Worm (Caenorhabditis elegans): ENCODE results near the gene str-252.
A peak's percentile ranks its signal among the peaks of the same experiment; 100 is the strongest.

Gene str-252

DNA sequence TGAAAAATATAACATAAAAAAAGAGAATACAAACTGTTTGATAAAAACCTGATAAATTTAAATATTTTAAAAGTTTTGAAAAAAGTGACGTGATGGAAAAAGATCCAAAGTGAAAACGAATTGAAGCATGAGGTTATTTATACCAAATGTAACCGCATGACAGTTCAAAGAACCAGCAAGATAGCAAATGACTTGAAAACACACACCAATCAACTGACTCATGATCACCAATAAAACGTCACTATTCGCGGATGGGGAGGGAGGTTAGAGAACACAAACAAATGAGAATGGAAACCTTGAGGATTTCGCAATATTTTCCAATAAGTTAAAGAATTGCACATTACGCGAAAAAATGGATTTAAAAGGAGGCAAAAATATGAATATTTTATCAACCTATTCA is 6.9 kb upstream of the str-252 start, which contains the start of gene C06B3.7:
Gene C06B3.7, plus strand, starts transcription at position 287 of the 400 bp plus-strand sequence.
- TF ChIP-seq cebp-2 (GFP tag; IDR thresholded peaks at IDR 0.05) = no peak
- TF ChIP-seq F57C9.4 (tag; optimal IDR thresholded peaks at IDR 0.05) = no peak
- TF ChIP-seq hrde-1 (tag; optimal IDR thresholded peaks at IDR 0.05; ENCODE audit: borderline replicate concordance) = no peak
- peak; percentile 53 for TF ChIP-seq somi-1 (GFP tag; optimal IDR thresholded peaks at IDR 0.05)
- no peak for TF ChIP-seq B0035.1 (tag; optimal IDR thresholded peaks at IDR 0.05)
- TF ChIP-seq F37B4.10 (GFP tag; IDR thresholded peaks at IDR 0.05) = no peak
- no peak for TF ChIP-seq zfh-2 (GFP tag; conservative IDR thresholded peaks at IDR 0.05)
- TF ChIP-seq nfyb-1 (GFP tag; IDR thresholded peaks at IDR 0.05) = peak; percentile 46; the same call in 1 of the 2 replicates
- TF ChIP-seq rcor-1 (GFP tag; IDR thresholded peaks at IDR 0.05) = 0 out of 2 replicates have a peak, but pooled peaks have one; percentile 8
- TF ChIP-seq nhr-120 (GFP tag; IDR thresholded peaks at IDR 0.05) = no peak
- TF ChIP-seq sptf-2 (GFP tag; optimal IDR thresholded peaks at IDR 0.05) = no peak
- TF ChIP-seq madf-8 (GFP tag; conservative IDR thresholded peaks at IDR 0.05) = no peak
- no peak for TF ChIP-seq xnd-1 (tag; optimal IDR thresholded peaks at IDR 0.05)
- TF ChIP-seq hsf-1 (GFP tag; IDR thresholded peaks at IDR 0.05) = no peak
- TF ChIP-seq Y53F4B.3 (GFP tag; IDR thresholded peaks at IDR 0.05) = no peak
- TF ChIP-seq unc-62 (GFP tag; optimal IDR thresholded peaks at IDR 0.05) = peak; percentile 62
- TF ChIP-seq gei-17 (GFP tag; optimal IDR thresholded peaks at IDR 0.05) = no peak
- no peak for TF ChIP-seq tbx-9 (tag; optimal IDR thresholded peaks at IDR 0.05; ENCODE audit: borderline replicate concordance)
- no peak for TF ChIP-seq aptf-2 (GFP tag; conservative IDR thresholded peaks at IDR 0.05)
- no peak for TF ChIP-seq F52B5.7 (tag; optimal IDR thresholded peaks at IDR 0.05)
- TF ChIP-seq pbrm-1 (GFP tag; IDR thresholded peaks at IDR 0.05) = no peak
- TF ChIP-seq hmg-1.2 (GFP tag; IDR thresholded peaks at IDR 0.05) = no peak; the same call in 1 of the 2 replicates
- TF ChIP-seq snpc-1.3 (tag; optimal IDR thresholded peaks at IDR 0.05; ENCODE audit: insufficient read depth) = no peak
- no peak for TF ChIP-seq mes-4 (tag; optimal IDR thresholded peaks at IDR 0.05)
- no peak for TF ChIP-seq Y79H2A.3 (GFP tag; conservative IDR thresholded peaks at IDR 0.05)
- no peak for TF ChIP-seq nfya-1 (tag; optimal IDR thresholded peaks at IDR 0.05; ENCODE audit: borderline replicate concordance, insufficient read depth)
- 0 out of 2 replicates have a peak, but pooled peaks have one; percentile 27 for TF ChIP-seq mcd-1 (GFP tag; IDR thresholded peaks at IDR 0.05)
- no peak for TF ChIP-seq egl-18 (GFP tag; IDR thresholded peaks at IDR 0.05)
- TF ChIP-seq snpc-4 (GFP tag; optimal IDR thresholded peaks at IDR 0.05) = no peak
- TF ChIP-seq snpc-4 (tag; optimal IDR thresholded peaks at IDR 0.05) = peak in 2 of 4 experiments; percentile 1 to 51
- no peak for TF ChIP-seq snpc-3.4 (tag; optimal IDR thresholded peaks at IDR 0.05)
- TF ChIP-seq Y67H2A.10 (GFP tag; conservative IDR thresholded peaks at IDR 0.05) = no peak
- TF ChIP-seq ztf-18 (tag; optimal IDR thresholded peaks at IDR 0.05) = no peak
- TF ChIP-seq lin-26 (GFP tag; IDR thresholded peaks at IDR 0.05) = no peak
- no peak for TF ChIP-seq ceh-58 (GFP tag; IDR thresholded peaks at IDR 0.05)
- no peak for TF ChIP-seq aptf-3 (GFP tag; IDR thresholded peaks at IDR 0.05)
- TF ChIP-seq chd-7 (tag; optimal IDR thresholded peaks at IDR 0.05) = no peak
- TF ChIP-seq him-1 (tag; optimal IDR thresholded peaks at IDR 0.05) = no peak
- TF ChIP-seq T26A5.8 (tag; optimal IDR thresholded peaks at IDR 0.05) = no peak
- TF ChIP-seq bed-2 (GFP tag; IDR thresholded peaks at IDR 0.05) = no peak
- no peak for TF ChIP-seq ekl-4 (GFP tag; IDR thresholded peaks at IDR 0.05)
- no peak for TF ChIP-seq F57A8.1 (GFP tag; optimal IDR thresholded peaks at IDR 0.05)
- TF ChIP-seq nhr-80 (tag; optimal IDR thresholded peaks at IDR 0.05) = peak; percentile 83
- peak; percentile 14 for TF ChIP-seq F23B12.7 (tag; optimal IDR thresholded peaks at IDR 0.05; ENCODE audit: insufficient read depth)
- no peak for TF ChIP-seq ztf-22 (GFP tag; optimal IDR thresholded peaks at IDR 0.05)
- peak; percentile 59 for TF ChIP-seq tlf-1 (GFP tag; optimal IDR thresholded peaks at IDR 0.05)
- TF ChIP-seq Y53G8AR.9 (GFP tag; conservative IDR thresholded peaks at IDR 0.05) = no peak
- no peak for TF ChIP-seq hmg-20 (GFP tag; IDR thresholded peaks at IDR 0.05)
- no peak for TF ChIP-seq dpl-1 (GFP tag; optimal IDR thresholded peaks at IDR 0.05)

Data from whole organism, young adult.